Fruit fly (Drosophila melanogaster): ENCODE results near the gene CG11658.

DNA sequence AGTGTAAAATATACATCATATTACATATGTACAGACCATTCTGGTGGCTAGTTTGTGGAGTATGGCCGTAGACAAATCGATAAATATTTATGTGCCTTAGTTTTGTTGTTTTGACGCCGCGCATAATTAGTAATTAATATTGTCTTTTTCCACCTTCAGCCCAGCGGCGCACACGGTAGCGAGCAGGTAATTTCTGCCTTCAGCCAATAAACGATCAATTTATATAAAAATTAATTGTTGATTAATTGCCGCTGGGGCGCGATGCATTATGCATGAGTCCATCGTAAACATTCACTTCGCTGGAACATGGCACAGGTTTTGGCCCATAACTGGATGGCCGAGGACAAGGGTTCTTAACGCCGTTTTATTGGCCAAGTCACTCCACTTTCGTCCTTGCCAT lies 8.9 kb upstream of the CG11658 start:
- TF ChIP-seq phol (tag; optimal IDR thresholded peaks at IDR 0.05) (no peak), wek (GFP tag; optimal IDR thresholded peaks at IDR 0.05) (no peak), CG18011 (GFP tag; optimal IDR thresholded peaks at IDR 0.05) (no peak), CG7372 (GFP tag; IDR thresholded peaks at IDR 0.05) (no peak), CG15601 (tag; optimal IDR thresholded peaks at IDR 0.05) (no peak), Xrp1 (GFP tag; IDR thresholded peaks at IDR 0.05) (no peak)

Measured in whole organism, embryonic.